Fruit fly (Drosophila melanogaster): ENCODE data around the gene CG17593.
A peak's percentile ranks its signal among the peaks of the same experiment; 100 is the strongest.

The CG17593 gene

DNA sequence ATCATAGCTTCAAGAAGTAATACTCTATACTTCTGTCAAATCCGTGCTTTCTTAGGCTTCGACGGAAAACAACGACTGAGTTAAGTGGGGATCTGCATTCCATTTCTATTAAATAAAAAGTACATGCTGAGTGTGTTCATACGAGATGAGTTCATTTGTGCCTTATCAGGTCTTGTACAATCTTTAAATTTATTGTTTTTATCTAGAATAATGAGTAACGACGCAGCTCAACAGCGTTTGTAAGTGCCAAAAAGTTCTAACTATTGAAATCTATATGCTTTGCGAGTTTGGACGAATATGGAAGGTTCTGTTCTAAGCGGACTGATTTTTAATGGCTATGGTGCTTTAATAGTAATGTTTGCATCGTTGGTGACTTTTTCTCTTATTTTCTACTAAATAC lies 9.3 kb downstream of the CG17593 start, which contains the start of gene Sr-CIV:
TSS of gene Sr-CIV (minus strand) at position 101 of the 400 bp plus-strand sequence.
- peak; percentile 4 for TF ChIP-seq kay (GFP tag; ENCODE audit: borderline replicate concordance)
- no peak for TF ChIP-seq tj (GFP tag; optimal IDR thresholded peaks at IDR 0.05)

dm6 chr2L:3524729-3525181 lies 10.1 kb downstream of the CG17593 start, which contains the start of gene CG8852:
TSS of gene CG8852 (plus strand) at chr2L:3525131.
- no peak for TF ChIP-seq pad (GFP tag; optimal IDR thresholded peaks at IDR 0.05)

dm6 chr2L:3530186-3530832 lies 15.6 kb downstream of the CG17593 start, which contains the start of the genes Spindly and IFT57:
TSS of gene Spindly (minus strand) at chr2L:3530317.
TSS of gene IFT57 (plus strand) at chr2L:3530789.
- TF ChIP-seq CG33017 (tag; optimal IDR thresholded peaks at IDR 0.05) (no peak), CG7045 (GFP tag; optimal IDR thresholded peaks at IDR 0.05) (no peak), CG1620 (GFP tag; optimal IDR thresholded peaks at IDR 0.05) (no peak), CG14711 (tag; optimal IDR thresholded peaks at IDR 0.05) (no peak), CG12768 (GFP tag; optimal IDR thresholded peaks at IDR 0.05) (no peak), tj (GFP tag; optimal IDR thresholded peaks at IDR 0.05) (no peak), kay (GFP tag; ENCODE audit: borderline replicate concordance) (no peak), Hr96 (GFP tag; optimal IDR thresholded peaks at IDR 0.05) (no peak), toe (GFP tag; optimal IDR thresholded peaks at IDR 0.05) (no peak), cic (GFP tag; optimal IDR thresholded peaks at IDR 0.05) (no peak), cnc (optimal IDR thresholded peaks at IDR 0.05) (no peak), Mnt (GFP tag; optimal IDR thresholded peaks at IDR 0.05) (no peak)

- TF ChIP-seq CG11617 (GFP tag; optimal IDR thresholded peaks at IDR 0.05) (no peak), Mnt (GFP tag; optimal IDR thresholded peaks at IDR 0.05) (no peak), CG7045 (GFP tag; optimal IDR thresholded peaks at IDR 0.05) (no peak), Crg-1 (GFP tag; optimal IDR thresholded peaks at IDR 0.05) (no peak), toe (GFP tag; optimal IDR thresholded peaks at IDR 0.05) (no peak), CG12768 (GFP tag; optimal IDR thresholded peaks at IDR 0.05) (no peak), CG5204 (GFP tag; optimal IDR thresholded peaks at IDR 0.05) (no peak), cnc (optimal IDR thresholded peaks at IDR 0.05) (no peak), kay (GFP tag; ENCODE audit: borderline replicate concordance) (no peak), bab1 (GFP tag; optimal IDR thresholded peaks at IDR 0.05) (no peak), cic (GFP tag; optimal IDR thresholded peaks at IDR 0.05) (no peak), Hr96 (GFP tag; optimal IDR thresholded peaks at IDR 0.05) (no peak), ovo (GFP tag; optimal IDR thresholded peaks at IDR 0.05) (no peak), pad (GFP tag; optimal IDR thresholded peaks at IDR 0.05) (no peak), CG14711 (tag; optimal IDR thresholded peaks at IDR 0.05) (no peak), Clk (GFP tag; optimal IDR thresholded peaks at IDR 0.05) (no peak)
Observed at dm6 chr2L:3532973-3533525, 18.4 kb downstream of the CG17593 start.

DNA sequence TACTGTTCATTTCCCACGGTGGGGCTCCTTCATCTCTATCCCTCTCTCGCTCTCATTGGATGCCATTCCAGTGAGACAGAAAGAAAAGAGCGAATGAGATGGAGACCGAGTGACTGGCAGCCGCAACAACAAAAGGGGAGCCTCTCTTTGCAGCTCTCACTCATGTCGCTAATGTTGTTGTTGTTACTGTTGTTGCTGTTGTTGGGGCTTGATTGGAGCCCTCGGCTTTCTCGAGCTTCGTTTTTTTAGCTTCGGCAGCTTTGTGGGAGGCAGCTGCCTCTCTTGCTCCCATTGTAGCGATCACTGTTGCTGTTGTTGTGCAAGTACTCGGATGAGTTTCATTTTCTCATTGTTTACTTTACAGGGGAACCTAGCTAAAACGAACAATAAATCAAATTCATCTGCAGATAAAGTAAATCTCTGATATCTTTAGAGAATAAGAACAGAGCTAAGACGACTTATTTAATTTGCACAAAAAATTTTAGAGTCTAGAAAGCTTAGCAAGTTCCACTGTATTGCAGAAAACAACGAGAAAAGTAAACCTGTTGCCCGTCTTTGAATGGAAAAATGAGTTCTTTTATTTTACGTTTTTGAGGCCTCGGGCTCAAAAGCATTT lies 19.7 kb downstream of the CG17593 start:
- TF ChIP-seq CG1620 (GFP tag; optimal IDR thresholded peaks at IDR 0.05) (no peak), CG12768 (GFP tag; optimal IDR thresholded peaks at IDR 0.05) (no peak), CG7101 (tag; optimal IDR thresholded peaks at IDR 0.05) (no peak), Crg-1 (GFP tag; optimal IDR thresholded peaks at IDR 0.05) (no peak), Hr96 (GFP tag; optimal IDR thresholded peaks at IDR 0.05) (no peak), Mnt (GFP tag; optimal IDR thresholded peaks at IDR 0.05) (no peak), kay (GFP tag; ENCODE audit: borderline replicate concordance) (no peak), CG5204 (GFP tag; optimal IDR thresholded peaks at IDR 0.05) (no peak), CG14711 (tag; optimal IDR thresholded peaks at IDR 0.05) (no peak)

DNA sequence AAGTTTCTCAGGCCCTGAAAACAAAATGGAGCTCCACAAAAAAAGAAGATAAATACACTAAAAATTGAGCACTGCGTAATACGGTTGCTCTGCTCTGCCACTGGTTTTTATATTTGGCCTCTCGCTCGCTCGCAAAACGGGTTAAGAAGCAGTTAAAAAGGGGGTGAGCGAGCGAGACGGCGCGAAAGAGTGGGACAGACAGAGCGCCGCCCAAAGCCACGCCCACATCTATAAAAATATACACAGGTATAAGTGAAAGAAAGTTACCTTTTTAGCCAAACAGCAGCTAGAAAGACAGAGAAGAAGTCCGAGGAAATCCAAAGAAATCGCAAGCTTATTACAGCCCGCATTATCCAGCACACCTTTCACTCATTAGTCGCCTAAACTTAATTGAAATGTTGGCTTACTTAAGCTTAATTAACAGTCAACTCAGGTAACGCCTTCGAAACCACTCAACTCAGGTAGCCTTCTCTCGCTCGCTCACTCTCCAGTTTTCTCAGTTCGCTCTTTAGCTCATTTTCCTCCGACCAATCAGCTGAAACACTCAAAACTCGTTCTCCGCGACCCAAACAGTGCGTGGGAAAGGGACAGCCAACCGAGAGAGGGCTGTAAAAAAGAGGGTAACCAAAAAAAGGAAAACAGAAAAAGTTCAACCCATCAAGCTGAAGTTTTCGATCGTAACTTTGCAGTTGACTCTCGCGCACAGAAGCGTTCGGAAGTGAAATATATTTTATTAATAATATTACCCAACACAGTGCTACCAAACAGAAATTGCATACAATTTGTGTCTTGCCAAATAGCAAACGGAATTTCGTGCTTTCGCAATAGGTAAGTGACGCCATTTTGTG lies 24.1 kb downstream of the CG17593 start, which contains the start of gene drm:
TSS of gene drm (plus strand) at position 684 of the 848 bp plus-strand sequence.
- TF ChIP-seq CG33017 (tag; optimal IDR thresholded peaks at IDR 0.05) (no peak), pad (GFP tag; optimal IDR thresholded peaks at IDR 0.05) (peak; percentile 86), ovo (GFP tag; optimal IDR thresholded peaks at IDR 0.05) (peak; percentile 40), Mnt (GFP tag; optimal IDR thresholded peaks at IDR 0.05) (no peak)

DNA sequence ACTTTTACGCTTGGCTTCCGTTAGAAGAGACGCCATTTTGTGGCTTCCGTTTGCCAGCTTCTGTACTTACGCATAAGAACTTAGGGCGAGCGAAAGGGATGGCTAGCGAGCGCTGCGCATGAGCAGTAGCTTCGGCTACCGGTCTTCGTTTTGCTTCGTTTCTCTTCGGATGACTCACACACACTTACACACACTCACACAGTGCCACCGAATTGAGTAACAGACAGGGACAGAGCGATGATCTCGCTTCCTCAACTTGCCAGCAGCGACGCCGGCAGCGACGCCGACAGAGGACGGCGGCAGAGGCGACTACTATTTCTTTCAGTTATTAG lies 24.7 kb downstream of the CG17593 start:
- TF ChIP-seq CG7101 (tag; optimal IDR thresholded peaks at IDR 0.05), result no peak
- no peak for TF ChIP-seq CG1620 (GFP tag; optimal IDR thresholded peaks at IDR 0.05)
- TF ChIP-seq CG12768 (GFP tag; optimal IDR thresholded peaks at IDR 0.05), result no peak
- no peak for TF ChIP-seq CG5204 (GFP tag; optimal IDR thresholded peaks at IDR 0.05)
- TF ChIP-seq ovo (GFP tag; optimal IDR thresholded peaks at IDR 0.05), result no peak
- TF ChIP-seq tj (GFP tag; optimal IDR thresholded peaks at IDR 0.05), result no peak
- TF ChIP-seq CG7045 (GFP tag; optimal IDR thresholded peaks at IDR 0.05), result no peak
- no peak for TF ChIP-seq toe (GFP tag; optimal IDR thresholded peaks at IDR 0.05)
- no peak for TF ChIP-seq Crg-1 (GFP tag; optimal IDR thresholded peaks at IDR 0.05)
- no peak for TF ChIP-seq Clk (GFP tag; optimal IDR thresholded peaks at IDR 0.05)
- TF ChIP-seq CG14711 (tag; optimal IDR thresholded peaks at IDR 0.05), result no peak
- no peak for TF ChIP-seq CG33017 (tag; optimal IDR thresholded peaks at IDR 0.05)
- no peak for TF ChIP-seq pad (GFP tag; optimal IDR thresholded peaks at IDR 0.05)
- no peak for TF ChIP-seq kay (GFP tag; ENCODE audit: borderline replicate concordance)
- TF ChIP-seq Hr96 (GFP tag; optimal IDR thresholded peaks at IDR 0.05), result no peak
- no peak for TF ChIP-seq cic (GFP tag; optimal IDR thresholded peaks at IDR 0.05)
- no peak for TF ChIP-seq Mnt (GFP tag; optimal IDR thresholded peaks at IDR 0.05)
- TF ChIP-seq bab1 (GFP tag; optimal IDR thresholded peaks at IDR 0.05), result no peak

Measured in whole organism, adult.